Fruit fly (Drosophila melanogaster) whole organism, prepupa: ENCODE results near the gene CG5986.

Experiments
- Blimp-1 ChIP-seq: fragments of 200-800 bp; sonication (Bioruptor generic); optimal IDR thresholded peaks from 3 replicates; lab custom pipeline; 2017; ENCODE audit warnings: missing biosample characterization, missing genetic modification characterization, mild to moderate bottlenecking, moderate library complexity, missing genetic modification reagents
- CG10631 ChIP-seq: fragments of 200-800 bp; sonication (Bioruptor generic); optimal IDR thresholded peaks from 2 replicates; lab custom pipeline; 2016; ENCODE audit warnings: missing biosample characterization, missing genetic modification characterization
- CG10669 ChIP-seq: fragments of 200-800 bp; sonication (Bioruptor generic); optimal IDR thresholded peaks from 3 replicates; lab custom pipeline; 2018; ENCODE audit warnings: missing biosample characterization, mild to moderate bottlenecking, missing genetic modification characterization, moderate library complexity
- CG11294 ChIP-seq: fragments of 200-800 bp; sonication (Bioruptor generic); IDR thresholded peaks from 2 replicates; pipeline ENCODE4 v1.3.6; 2022; ENCODE audit warnings: missing biosample characterization, missing genetic modification characterization
- CG11762 ChIP-seq: fragments of 200-800 bp; sonication (Bioruptor generic); optimal IDR thresholded peaks from 3 replicates; lab custom pipeline; 2016; ENCODE audit warnings: missing biosample characterization, missing genetic modification characterization; ENCODE audit not compliant: insufficient read depth
- CG11902 ChIP-seq: fragments of 200-800 bp; sonication (Bioruptor generic); optimal IDR thresholded peaks from 3 replicates; lab custom pipeline; 2016; ENCODE audit warnings: missing biosample characterization, missing genetic modification characterization
- CG15336 ChIP-seq: fragments of 200-800 bp; sonication (Bioruptor generic); IDR thresholded peaks from 2 replicates; pipeline ENCODE4 v1.3.6; 2022; ENCODE audit warnings: missing biosample characterization, missing genetic modification characterization
- CG16779 ChIP-seq: fragments of 200-800 bp; sonication (Bioruptor generic); optimal IDR thresholded peaks from 3 replicates; lab custom pipeline; 2017; ENCODE audit warnings: missing biosample characterization, mild to moderate bottlenecking, missing genetic modification characterization
- CG3032 ChIP-seq: fragments of 200-800 bp; optimal IDR thresholded peaks from 2 replicates; lab custom pipeline; 2019; ENCODE audit warnings: missing biosample characterization, mild to moderate bottlenecking, missing genetic modification characterization, moderate library complexity
- CG31627 ChIP-seq: fragments of 200-800 bp; sonication (Bioruptor generic); optimal IDR thresholded peaks from 3 replicates; lab custom pipeline; 2016; ENCODE audit warnings: missing biosample characterization, missing genetic modification characterization
- CG32006 ChIP-seq: fragments of 200-800 bp; sonication (Bioruptor generic); optimal IDR thresholded peaks from 3 replicates; lab custom pipeline; 2017; ENCODE audit warnings: missing biosample characterization, mild to moderate bottlenecking, missing genetic modification characterization
- CG34406 ChIP-seq: fragments of 200-800 bp; sonication (Bioruptor generic); optimal IDR thresholded peaks from 3 replicates; lab custom pipeline; 2016; ENCODE audit warnings: missing biosample characterization, missing genetic modification characterization
- CG3919 ChIP-seq: fragments of 200-800 bp; sonication (Bioruptor generic); optimal IDR thresholded peaks from 3 replicates; lab custom pipeline; 2016; ENCODE audit warnings: missing biosample characterization, missing genetic modification characterization
- CG4318 ChIP-seq: fragments of 200-800 bp; sonication (Bioruptor generic); optimal IDR thresholded peaks from 3 replicates; lab custom pipeline; 2017; ENCODE audit warnings: missing biosample characterization, mild to moderate bottlenecking, missing genetic modification characterization
- CG6163 ChIP-seq: fragments of 200-800 bp; sonication (Bioruptor generic); IDR thresholded peaks from 3 replicates; pipeline ENCODE4 v1.3.6; 2022; ENCODE audit warnings: missing biosample characterization, missing genetic modification characterization
- CG6276 ChIP-seq: fragments of 200-800 bp; sonication (Bioruptor generic); optimal IDR thresholded peaks from 2 replicates; lab custom pipeline; 2017; ENCODE audit warnings: missing biosample characterization, mild to moderate bottlenecking, missing genetic modification characterization
- CG6792 ChIP-seq: fragments of 200-800 bp; sonication (Bioruptor generic); optimal IDR thresholded peaks from 3 replicates; lab custom pipeline; 2016; ENCODE audit warnings: missing biosample characterization, missing genetic modification characterization
- CG7368 ChIP-seq: fragments of 200-800 bp; sonication (Bioruptor generic); optimal IDR thresholded peaks from 3 replicates; lab custom pipeline; 2016; ENCODE audit warnings: missing biosample characterization, missing genetic modification characterization
- CG8119 ChIP-seq: fragments of 200-800 bp; sonication (Bioruptor generic); IDR thresholded peaks from 3 replicates; pipeline ENCODE4 v1.3.6; 2022; ENCODE audit warnings: missing biosample characterization, missing genetic modification characterization
- CG8632 ChIP-seq: fragments of 200-800 bp; sonication (Bioruptor generic); optimal IDR thresholded peaks from 3 replicates; lab custom pipeline; 2016; ENCODE audit warnings: missing biosample characterization, missing genetic modification characterization
- CG9139 ChIP-seq: fragments of 200-800 bp; sonication (Bioruptor generic); optimal IDR thresholded peaks from 3 replicates; lab custom pipeline; 2017; ENCODE audit warnings: missing biosample characterization, mild to moderate bottlenecking, missing genetic modification characterization
- Eip75B ChIP-seq: fragments of 200-800 bp; sonication (Bioruptor generic); optimal IDR thresholded peaks from 3 replicates; lab custom pipeline; 2016; ENCODE audit warnings: missing biosample characterization, missing genetic modification characterization
- Eip78C ChIP-seq: fragments of 200-800 bp; sonication (Bioruptor generic); peaks from one replicate; lab custom pipeline; 2016; ENCODE audit warnings: missing biosample characterization, missing genetic modification characterization
- Ets96B ChIP-seq: fragments of 200-800 bp; optimal IDR thresholded peaks from 2 replicates; lab custom pipeline; 2019; ENCODE audit warnings: missing biosample characterization, mild to moderate bottlenecking, missing genetic modification characterization, moderate library complexity
- Hr39 ChIP-seq: fragments of 200-800 bp; sonication (Bioruptor generic); optimal IDR thresholded peaks from 2 replicates; lab custom pipeline; 2016; ENCODE audit warnings: missing biosample characterization, missing genetic modification characterization
- Hr4 ChIP-seq: fragments of 200-800 bp; sonication (Bioruptor generic); optimal IDR thresholded peaks from 3 replicates; lab custom pipeline; 2016; ENCODE audit warnings: missing biosample characterization, missing genetic modification characterization
- Lpt ChIP-seq: fragments of 200-800 bp; sonication (Bioruptor generic); optimal IDR thresholded peaks from 3 replicates; lab custom pipeline; 2016; ENCODE audit warnings: missing biosample characterization, missing genetic modification characterization
- Met ChIP-seq: fragments of 200-800 bp; sonication (Bioruptor generic); optimal IDR thresholded peaks from 3 replicates; lab custom pipeline; 2016; ENCODE audit warnings: missing biosample characterization, missing genetic modification characterization
- OdsH ChIP-seq: fragments of 200-800 bp; sonication (Bioruptor generic); optimal IDR thresholded peaks from 3 replicates; lab custom pipeline; 2016; ENCODE audit warnings: missing biosample characterization, missing genetic modification characterization
- Smox ChIP-seq: fragments of 200-800 bp; sonication (Bioruptor generic); optimal IDR thresholded peaks from 3 replicates; lab custom pipeline; 2016; ENCODE audit warnings: missing biosample characterization, missing genetic modification characterization
- Sox102F ChIP-seq: fragments of 200-800 bp; sonication (Bioruptor generic); optimal IDR thresholded peaks from 2 replicates; lab custom pipeline; 2016; ENCODE audit warnings: missing biosample characterization, mild to moderate bottlenecking, missing genetic modification characterization
- Sox14 ChIP-seq: fragments of 200-800 bp; sonication (Bioruptor generic); optimal IDR thresholded peaks from 3 replicates; lab custom pipeline; 2016; ENCODE audit warnings: missing biosample characterization, missing genetic modification characterization
- Sox15 ChIP-seq: fragments of 200-800 bp; sonication (Bioruptor generic); optimal IDR thresholded peaks from 3 replicates; lab custom pipeline; 2016; ENCODE audit warnings: missing biosample characterization, missing genetic modification characterization
- achi ChIP-seq: fragments of 200-800 bp; sonication (Bioruptor generic); optimal IDR thresholded peaks from 3 replicates; lab custom pipeline; 2016; ENCODE audit warnings: missing biosample characterization, missing genetic modification characterization
- acj6 ChIP-seq: fragments of 200-800 bp; sonication (Bioruptor generic); optimal IDR thresholded peaks from 3 replicates; lab custom pipeline; 2016; ENCODE audit warnings: missing biosample characterization, missing genetic modification characterization
- cyc ChIP-seq: fragments of 200-800 bp; sonication (Bioruptor generic); optimal IDR thresholded peaks from 3 replicates; lab custom pipeline; 2016; ENCODE audit warnings: missing biosample characterization, missing genetic modification characterization
- dsx ChIP-seq: fragments of 200-800 bp; optimal IDR thresholded peaks from 3 replicates; lab custom pipeline; 2019; ENCODE audit warnings: missing biosample characterization, mild to moderate bottlenecking, missing genetic modification characterization, moderate library complexity; ENCODE audit not compliant: poor library complexity, severe bottlenecking
- eg ChIP-seq: fragments of 200-800 bp; sonication (Bioruptor generic); IDR thresholded peaks from 3 replicates; pipeline ENCODE4 v1.3.6; 2022; ENCODE audit warnings: missing biosample characterization, missing genetic modification characterization
- esn ChIP-seq: fragments of 200-800 bp; sonication (Bioruptor generic); optimal IDR thresholded peaks from 2 replicates; lab custom pipeline; 2016; ENCODE audit warnings: missing biosample characterization, mild to moderate bottlenecking, missing genetic modification characterization, moderate library complexity
- pdm3 ChIP-seq: fragments of 200-800 bp; sonication (Bioruptor generic); optimal IDR thresholded peaks from 3 replicates; lab custom pipeline; 2016; ENCODE audit warnings: missing biosample characterization, missing genetic modification characterization
- salr ChIP-seq, 2 experiments: fragments of 200-800 bp; sonication (Bioruptor generic); optimal IDR thresholded peaks; 3 replicates each; lab custom pipeline; 2016 to 2018; ENCODE audit warnings: missing biosample characterization in 2 of 2, missing genetic modification characterization in 2 of 2, mild to moderate bottlenecking in 1 of 2
- ss ChIP-seq, 2 experiments: fragments of 200-800 bp; sonication (Bioruptor generic); optimal IDR thresholded peaks; 2 replicates in 1 of 2; 3 replicates in 1 of 2; lab custom pipeline; 2017 to 2018; ENCODE audit warnings: mild to moderate bottlenecking in 2 of 2, missing biosample characterization in 2 of 2, missing genetic modification characterization in 2 of 2, moderate library complexity in 1 of 2
- svp ChIP-seq: fragments of 200-800 bp; sonication (Bioruptor generic); peaks from one replicate; lab custom pipeline; 2016; ENCODE audit warnings: missing biosample characterization, missing genetic modification characterization
- topi ChIP-seq: fragments of 200-800 bp; sonication (Bioruptor generic); optimal IDR thresholded peaks from 3 replicates; lab custom pipeline; 2016; ENCODE audit warnings: missing biosample characterization, missing genetic modification characterization
- vri ChIP-seq: fragments of 200-800 bp; sonication (Bioruptor generic); optimal IDR thresholded peaks from 3 replicates; lab custom pipeline; 2016; ENCODE audit warnings: missing biosample characterization, mild to moderate bottlenecking, missing genetic modification characterization

CG5986 gene

DNA sequence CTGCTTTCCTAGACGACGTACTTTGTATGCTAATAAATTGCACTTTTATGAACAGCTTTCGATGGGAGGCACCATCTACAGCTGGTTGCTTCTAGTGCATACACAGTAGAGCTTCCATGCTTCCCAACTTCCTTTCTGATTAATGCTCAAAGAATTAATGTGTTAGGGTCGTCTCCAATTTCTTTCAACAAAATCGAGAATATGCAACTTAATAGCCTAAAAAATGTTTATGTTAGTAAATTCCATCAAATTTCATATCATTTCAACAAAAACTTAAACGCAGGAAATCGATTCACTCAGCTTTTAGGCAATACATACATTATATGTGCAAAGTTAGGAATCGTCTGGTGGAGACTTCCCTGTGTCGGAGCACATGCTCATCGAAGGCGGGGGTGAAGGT is 23.5 kb upstream of the CG5986 start (continued):
- TF ChIP-seq Blimp-1 (no peak), dsx (peak; percentile 74), Met (no peak), ss (GFP tag; optimal IDR thresholded peaks at IDR 0.05; lab: Kevin White, UChicago) (peak; percentile 20 to 30), CG16779 (tag; lab: Kevin White, UChicago) (peak; percentile 13), CG11294 (GFP tag; lab: Robert Waterston, UW) (no peak), Lpt (GFP tag; lab: Kevin White, UChicago) (peak; percentile 51), CG6163 (GFP tag; lab: Robert Waterston, UW) (no peak), Ets96B (tag; lab: Kevin White, UChicago) (peak; percentile 55)
- TF ChIP-seq, all 60 proteins: peak for 32

dm6 chr3R:24024688-24025087 is 22.9 kb upstream of the CG5986 start:
- TF ChIP-seq acj6 (GFP tag; lab: Kevin White, UChicago) (no peak), CG8119 (no peak), CG4318 (no peak), CG7368 (GFP tag; lab: Kevin White, UChicago) (no peak), CG6792 (GFP tag; lab: Kevin White, UChicago) (no peak), Blimp-1 (no peak), topi (GFP tag; lab: Kevin White, UChicago) (no peak), CG6276 (GFP tag; lab: Kevin White, UChicago) (no peak), Sox15 (GFP tag; lab: Kevin White, UChicago) (no peak), CG34406 (no peak), esn (GFP tag; lab: Kevin White, UChicago) (no peak), CG8632 (no peak), CG11762 (GFP tag; lab: Kevin White, UChicago) (no peak), OdsH (GFP tag; lab: Kevin White, UChicago) (no peak), CG11902 (GFP tag; lab: Kevin White, UChicago) (no peak)

dm6 chr3R:24025715-24026467 is 21.7 kb upstream of the CG5986 start:
- TF ChIP-seq CG34406, result no peak
- no peak for TF ChIP-seq CG16779 (tag; lab: Kevin White, UChicago)
- TF ChIP-seq Hr4, result peak; percentile 25
- TF ChIP-seq CG32006, result peak; percentile 58
- peak; percentile 77 for TF ChIP-seq svp (GFP tag; lab: Kevin White, UChicago)
- TF ChIP-seq Eip78C (GFP tag; lab: Kevin White, UChicago), result peak; percentile 74
- TF ChIP-seq cyc, result peak; percentile 33
- TF ChIP-seq acj6 (GFP tag; lab: Kevin White, UChicago), result peak; percentile 22
- peak; percentile 53 for TF ChIP-seq Hr39 (GFP tag; lab: Kevin White, UChicago)
- no peak for TF ChIP-seq vri
- TF ChIP-seq CG9139 (GFP tag; lab: Kevin White, UChicago), result no peak
- no peak for TF ChIP-seq CG10669 (GFP tag; lab: Kevin White, UChicago)
- TF ChIP-seq CG15336 (GFP tag; lab: Robert Waterston, UW), result peak; percentile 51; the same call in 1 of the 2 replicates
- peak; percentile 10 for TF ChIP-seq CG3919 (GFP tag; lab: Kevin White, UChicago)
- TF ChIP-seq salr (GFP tag; optimal IDR thresholded peaks at IDR 0.05; lab: Kevin White, UChicago), result no peak
- TF ChIP-seq Met, result peak; percentile 47
- no peak for TF ChIP-seq CG10631
- peak; percentile 5 for TF ChIP-seq CG3032 (tag; lab: Kevin White, UChicago)
- no peak for TF ChIP-seq Sox15 (GFP tag; lab: Kevin White, UChicago)
- TF ChIP-seq Ets96B (tag; lab: Kevin White, UChicago), result peak; percentile 12
- peak; percentile 0 for TF ChIP-seq Eip75B
- peak; percentile 26 for TF ChIP-seq Smox (GFP tag; lab: Kevin White, UChicago)
- peak; percentile 35 for TF ChIP-seq Sox14 (GFP tag; lab: Kevin White, UChicago)
- peak; percentile 11 for TF ChIP-seq topi (GFP tag; lab: Kevin White, UChicago)
- TF ChIP-seq Sox102F (GFP tag; lab: Kevin White, UChicago), result peak; percentile 14
- peak; percentile 30 for TF ChIP-seq esn (GFP tag; lab: Kevin White, UChicago)
- TF ChIP-seq OdsH (GFP tag; lab: Kevin White, UChicago), result peak; percentile 27
- TF ChIP-seq CG31627 (GFP tag; lab: Kevin White, UChicago), result peak; percentile 40
- TF ChIP-seq achi (GFP tag; lab: Kevin White, UChicago), result peak; percentile 41
- peak; percentile 47 for TF ChIP-seq pdm3 (GFP tag; lab: Kevin White, UChicago)
- TF ChIP-seq eg, result peak; percentile 44; the same call in 2 of the 3 replicates
